Fruit fly (Drosophila melanogaster): Measurements from ENCODE around the gene ss.

Gene ss

DNA sequence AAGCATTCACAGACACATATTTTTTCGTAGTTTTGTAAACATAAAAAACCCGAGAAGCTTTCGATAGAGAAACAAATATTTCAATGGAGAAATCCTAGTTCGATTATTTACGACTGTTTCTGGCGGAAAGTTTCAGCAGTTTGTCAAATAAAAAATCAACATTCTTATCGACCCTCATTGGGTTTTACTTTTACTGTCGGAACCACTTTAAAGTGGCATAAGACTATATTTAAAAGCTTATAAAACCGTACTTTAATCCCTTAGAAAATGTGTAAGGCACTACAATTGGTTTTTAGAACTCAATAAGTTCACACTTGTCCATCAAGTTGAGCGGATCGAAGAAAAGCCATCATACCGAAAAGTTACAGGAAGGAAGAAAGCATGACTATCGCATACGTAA, 78.3 kb downstream of the ss start, which contains the start of gene CG17929:
TSS of gene CG17929 (plus strand) at position 301 of the 400 bp plus-strand sequence.
- peak; percentile 55 for TF ChIP-seq kay (GFP tag; ENCODE audit: borderline replicate concordance)
- no peak for TF ChIP-seq CG7101 (tag; optimal IDR thresholded peaks at IDR 0.05)

Measured in whole organism, adult.